Fruit fly (Drosophila melanogaster) S2 (cell line): ENCODE measurements around the gene kel.

ENCODE experiments used
- CG8478 ChIP-seq: fragments of >200 bp; optimal IDR thresholded peaks from 2 replicates; lab custom pipeline; 2018
- CTCF ChIP-seq, 2 experiments: fragments of >200 bp; optimal IDR thresholded peaks; 2 replicates each; lab custom pipeline; 2018

- no peak for TF ChIP-seq CG8478 (lab: Kevin White, UChicago)
- no peak for TF ChIP-seq CTCF (optimal IDR thresholded peaks at IDR 0.05; lab: Kevin White, UChicago)
Measured at dm6 chr2L:18125649-18126048, 12.2 kb downstream of the kel start, which contains the start of gene Grl36b.
